Worm (Caenorhabditis elegans) whole organism, L1 larva: ENCODE results near the gene C01G10.5.
A peak's percentile ranks its signal among the peaks of the same experiment; 100 is the strongest.

Experiments used
- C34B4.2 ChIP-seq: sonication (generic microtip); optimal IDR thresholded peaks from 2 replicates; lab custom pipeline; 2017; ENCODE audit warnings: mild to moderate bottlenecking, missing genetic modification characterization, missing compliant biosample characterization
- F16B12.6 ChIP-seq: fragments of 150-350 bp; optimal IDR thresholded peaks from 2 replicates; lab custom pipeline; 2014; ENCODE audit warnings: missing biosample characterization, missing genetic modification characterization
- Y116A8C.19 ChIP-seq: sonication (generic microtip); optimal IDR thresholded peaks from 2 replicates; lab custom pipeline; 2016; ENCODE audit warnings: missing compliant biosample characterization, missing genetic modification characterization, borderline replicate concordance
- aly-2 ChIP-seq: fragments of 150-350 bp; optimal IDR thresholded peaks from 2 replicates; lab custom pipeline; 2014; ENCODE audit warnings: missing biosample characterization, missing genetic modification characterization
- ama-1 ChIP-seq: fragments of 150-350 bp; optimal IDR thresholded peaks from 2 replicates; lab custom pipeline; 2014
- ceh-63 ChIP-seq: fragments of 200-800 bp; sonication (Bioruptor generic); optimal IDR thresholded peaks from 2 replicates; lab custom pipeline; 2018; ENCODE audit warnings: mild to moderate bottlenecking, missing genetic modification characterization, missing compliant biosample characterization
- ceh-82 ChIP-seq, 3 experiments: fragments of 150-350 bp in 1 of 3; sonication (generic microtip) in 2 of 3; optimal IDR thresholded peaks; 2 replicates each; lab custom pipeline; 2014 to 2017; ENCODE audit warnings: missing biosample characterization in 3 of 3, missing genetic modification characterization in 3 of 3
- ceh-88 ChIP-seq: fragments of 200-800 bp; sonication (Bioruptor generic); IDR thresholded peaks from 2 replicates; pipeline ENCODE4 v1.3.6; 2022; ENCODE audit warnings: missing genetic modification characterization, missing compliant biosample characterization
- ceh-90 ChIP-seq: sonication (generic microtip); optimal IDR thresholded peaks from 2 replicates; lab custom pipeline; 2016; ENCODE audit warnings: missing genetic modification characterization, missing compliant biosample characterization
- dsc-1 ChIP-seq: sonication (generic microtip); optimal IDR thresholded peaks from 2 replicates; lab custom pipeline; 2016; ENCODE audit warnings: mild to moderate bottlenecking, missing genetic modification characterization, missing compliant biosample characterization
- egl-27 ChIP-seq, 2 experiments: fragments of 150-350 bp in 1 of 2; sonication (generic microtip); optimal IDR thresholded peaks; 3 replicates each; lab custom pipeline; 2017 to 2018; ENCODE audit warnings: missing biosample characterization in 2 of 2, missing genetic modification characterization in 2 of 2, missing genetic modification reagents in 2 of 2
- elt-2 ChIP-seq: sonication (generic microtip); optimal IDR thresholded peaks from 2 replicates; lab custom pipeline; 2016; ENCODE audit warnings: missing genetic modification characterization, mild to moderate bottlenecking, inconsistent platforms, missing compliant biosample characterization, missing genetic modification reagents
- elt-3 ChIP-seq, 6 experiments: fragments of 150-350 bp in 1 of 6; sonication (generic microtip); optimal IDR thresholded peaks; 2 replicates each; lab custom pipeline; 2017 to 2018; ENCODE audit warnings: missing biosample characterization in 6 of 6, missing genetic modification characterization in 6 of 6, inconsistent platforms in 1 of 6
- fkh-8 ChIP-seq: sonication (generic microtip); optimal IDR thresholded peaks from 2 replicates; lab custom pipeline; 2016; ENCODE audit warnings: mild to moderate bottlenecking, missing genetic modification characterization, missing compliant biosample characterization
- grh-1 ChIP-seq: fragments of 200-800 bp; sonication (Bioruptor generic); IDR thresholded peaks from 2 replicates; pipeline ENCODE4 v1.3.6; 2022; ENCODE audit warnings: missing genetic modification reagents, missing genetic modification characterization, missing compliant biosample characterization
- hpl-2 ChIP-seq: fragments of 150-350 bp; optimal IDR thresholded peaks from 2 replicates; lab custom pipeline; 2014; ENCODE audit warnings: missing biosample characterization, missing genetic modification reagents, missing genetic modification characterization
- irx-1 ChIP-seq: sonication (generic microtip); optimal IDR thresholded peaks from 2 replicates; lab custom pipeline; 2016; ENCODE audit warnings: missing genetic modification characterization, missing compliant biosample characterization
- lin-13 ChIP-seq: fragments of 150-350 bp; optimal IDR thresholded peaks from 2 replicates; lab custom pipeline; 2014; ENCODE audit warnings: missing biosample characterization, missing genetic modification reagents, missing genetic modification characterization
- lin-39 ChIP-seq: fragments of 150-350 bp; optimal IDR thresholded peaks from 2 replicates; lab custom pipeline; 2014; ENCODE audit warnings: missing biosample characterization, missing genetic modification reagents, missing genetic modification characterization
- mdl-1 ChIP-seq, 2 experiments: fragments of 150-350 bp; optimal IDR thresholded peaks; 2 replicates each; lab custom pipeline; 2014 to 2017; ENCODE audit warnings: missing biosample characterization in 2 of 2, missing genetic modification characterization in 2 of 2, inconsistent platforms in 1 of 2
- mef-2 ChIP-seq: fragments of 150-350 bp; optimal IDR thresholded peaks from 2 replicates; lab custom pipeline; 2014; ENCODE audit warnings: missing biosample characterization, missing genetic modification characterization
- nhr-11 ChIP-seq: fragments of 150-350 bp; optimal IDR thresholded peaks from 2 replicates; lab custom pipeline; 2014; ENCODE audit warnings: missing biosample characterization, missing genetic modification characterization
- nhr-19 ChIP-seq: fragments of 200-800 bp; sonication (Bioruptor generic); conservative IDR thresholded peaks from 2 replicates; pipeline ENCODE4 v1.3.6; 2022; ENCODE audit warnings: missing genetic modification characterization, missing compliant biosample characterization
- nhr-237 ChIP-seq: fragments of 150-350 bp; optimal IDR thresholded peaks from 2 replicates; lab custom pipeline; 2014; ENCODE audit warnings: missing biosample characterization, missing genetic modification characterization
- nhr-77 ChIP-seq: fragments of 150-350 bp; optimal IDR thresholded peaks from 2 replicates; lab custom pipeline; 2014; ENCODE audit warnings: missing biosample characterization, missing genetic modification characterization
- pax-3 ChIP-seq: fragments of 200-800 bp; sonication (Bioruptor generic); optimal IDR thresholded peaks from 2 replicates; lab custom pipeline; 2018; ENCODE audit warnings: mild to moderate bottlenecking, missing genetic modification characterization, moderate library complexity, missing compliant biosample characterization
- pqm-1 ChIP-seq: sonication (generic microtip); optimal IDR thresholded peaks from 3 replicates; lab custom pipeline; 2017; ENCODE audit warnings: missing biosample characterization, missing genetic modification characterization
- rnt-1 ChIP-seq: sonication (generic microtip); optimal IDR thresholded peaks from 2 replicates; lab custom pipeline; 2016; ENCODE audit warnings: mild to moderate bottlenecking, missing genetic modification characterization, moderate library complexity, missing compliant biosample characterization
- skn-1 ChIP-seq: fragments of 150-350 bp; optimal IDR thresholded peaks from 2 replicates; lab custom pipeline; 2014; ENCODE audit warnings: missing biosample characterization, missing genetic modification characterization
- snpc-4 ChIP-seq: fragments of 150-350 bp; optimal IDR thresholded peaks from 2 replicates; lab custom pipeline; 2014; ENCODE audit warnings: missing biosample characterization, missing genetic modification characterization
- sox-4 ChIP-seq: sonication (generic microtip); optimal IDR thresholded peaks from 2 replicates; lab custom pipeline; 2016; ENCODE audit warnings: missing genetic modification characterization, missing compliant biosample characterization
- sptf-1 ChIP-seq: fragments of 150-350 bp; optimal IDR thresholded peaks from 2 replicates; lab custom pipeline; 2014; ENCODE audit warnings: missing biosample characterization, missing genetic modification characterization
- sup-37 ChIP-seq: fragments of 200-800 bp; sonication (Bioruptor generic); optimal IDR thresholded peaks from 2 replicates; lab custom pipeline; 2018; ENCODE audit warnings: mild to moderate bottlenecking, missing genetic modification characterization, missing compliant biosample characterization
- tbx-2 ChIP-seq: sonication (generic microtip); optimal IDR thresholded peaks from 2 replicates; lab custom pipeline; 2016; ENCODE audit warnings: missing genetic modification characterization, missing compliant biosample characterization
- unc-62 ChIP-seq: fragments of 150-350 bp; optimal IDR thresholded peaks from 2 replicates; lab custom pipeline; 2014; ENCODE audit warnings: missing biosample characterization, missing genetic modification reagents, missing genetic modification characterization
- zip-4 ChIP-seq: fragments of 200-800 bp; sonication (Bioruptor generic); optimal IDR thresholded peaks from 2 replicates; lab custom pipeline; 2018; ENCODE audit warnings: mild to moderate bottlenecking, missing genetic modification characterization, moderate library complexity, missing compliant biosample characterization
- ztf-11 ChIP-seq, 2 experiments: sonication (generic microtip); optimal IDR thresholded peaks; 2 replicates each; lab custom pipeline; 2016 to 2017; ENCODE audit warnings: missing genetic modification characterization in 2 of 2, missing biosample characterization in 1 of 2, missing compliant biosample characterization in 1 of 2
- ztf-4 ChIP-seq: fragments of 150-350 bp; optimal IDR thresholded peaks from 2 replicates; lab custom pipeline; 2014; ENCODE audit warnings: missing biosample characterization, missing genetic modification characterization

C01G10.5 gene

ce11 chrV:15094749-15095148, 5.4 kb upstream of the C01G10.5 start, which contains the start of gene srx-78:
TSS of gene srx-78 (plus strand) at chrV:15095049.
- TF ChIP-seq dsc-1 (tag; lab: Kevin White, UChicago) (no peak), irx-1 (no peak), C34B4.2 (tag; lab: Kevin White, UChicago) (no peak), ceh-63 (GFP tag; lab: Kevin White, UChicago) (no peak)

DNA sequence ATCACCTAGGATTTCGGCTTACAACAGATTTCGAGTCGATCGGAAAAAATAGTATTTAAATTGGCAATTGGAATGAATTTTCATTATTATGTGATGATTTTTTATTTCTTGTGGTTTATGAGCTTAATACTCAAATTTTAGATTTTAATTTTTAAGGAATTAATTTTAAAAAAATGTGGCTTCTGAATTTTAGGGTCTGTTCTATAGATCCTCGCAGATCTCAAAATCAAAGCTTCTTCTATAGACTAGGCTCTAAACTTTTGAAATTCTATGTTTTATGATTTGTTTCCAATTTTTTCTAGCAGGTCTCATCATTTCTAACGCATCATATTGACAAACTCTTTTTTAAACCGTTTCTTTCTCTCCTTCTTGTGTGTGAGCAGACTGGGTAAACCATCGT, 3.3 kb upstream of the C01G10.5 start, which contains the start of gene txt-12:
Gene txt-12, plus strand, starts transcription at position 301 of the 400 bp plus-strand sequence.
- TF ChIP-seq fkh-8 (tag; lab: Kevin White, UChicago) (no peak), skn-1 (tag; lab: Kevin White, UChicago) (no peak), ztf-4 (no peak), elt-2 (tag; lab: Kevin White, UChicago) (no peak), nhr-77 (peak; percentile 14)

- no peak for TF ChIP-seq nhr-77
- no peak for TF ChIP-seq ztf-11 (tag; optimal IDR thresholded peaks at IDR 0.05; lab: Kevin White, UChicago)
- TF ChIP-seq ceh-88 (GFP tag; lab: Robert Waterston, UW): no peak
- TF ChIP-seq nhr-19 (GFP tag; lab: Robert Waterston, UW): no peak
- TF ChIP-seq ama-1: no peak
- TF ChIP-seq rnt-1 (tag; lab: Kevin White, UChicago): no peak
- no peak for TF ChIP-seq mdl-1 (tag; optimal IDR thresholded peaks at IDR 0.05; lab: Kevin White, UChicago)
- TF ChIP-seq tbx-2 (tag; lab: Kevin White, UChicago): no peak
- TF ChIP-seq egl-27 (tag; optimal IDR thresholded peaks at IDR 0.05; lab: Kevin White, UChicago): no peak
- TF ChIP-seq ceh-82 (tag; optimal IDR thresholded peaks at IDR 0.05; lab: Kevin White, UChicago): no peak
- no peak for TF ChIP-seq sptf-1 (tag; lab: Kevin White, UChicago)
- no peak for TF ChIP-seq nhr-11 (tag; lab: Kevin White, UChicago)
- no peak for TF ChIP-seq lin-39
- TF ChIP-seq Y116A8C.19 (tag; lab: Kevin White, UChicago): no peak
- no peak for TF ChIP-seq F16B12.6
- TF ChIP-seq hpl-2 (GFP tag; lab: Kevin White, UChicago): no peak
Observed at ce11 chrV:15090457-15090856, 1.1 kb upstream of the C01G10.5 start, which contains the start of gene C01G10.17. TSS of gene C01G10.17 (plus strand) at chrV:15090757.

- TF ChIP-seq elt-3 (tag; optimal IDR thresholded peaks at IDR 0.05; lab: Kevin White, UChicago): no peak
- TF ChIP-seq aly-2 (tag; lab: Kevin White, UChicago): no peak
- TF ChIP-seq unc-62 (GFP tag; lab: Kevin White, UChicago): no peak
- no peak for TF ChIP-seq rnt-1 (tag; lab: Kevin White, UChicago)
- TF ChIP-seq mdl-1 (tag; optimal IDR thresholded peaks at IDR 0.05; lab: Kevin White, UChicago): no peak
- TF ChIP-seq nhr-11 (tag; lab: Kevin White, UChicago): no peak
- TF ChIP-seq pqm-1 (tag; lab: Kevin White, UChicago): no peak
- no peak for TF ChIP-seq sup-37
- no peak for TF ChIP-seq lin-13 (GFP tag; lab: Kevin White, UChicago)
- TF ChIP-seq grh-1 (GFP tag; lab: Robert Waterston, UW): no peak
- TF ChIP-seq tbx-2 (tag; lab: Kevin White, UChicago): no peak
- no peak for TF ChIP-seq skn-1 (tag; lab: Kevin White, UChicago)
- TF ChIP-seq pax-3 (tag; lab: Kevin White, UChicago): no peak
- TF ChIP-seq mef-2 (tag; lab: Kevin White, UChicago): no peak
- no peak for TF ChIP-seq sox-4 (tag; lab: Kevin White, UChicago)
- TF ChIP-seq nhr-237 (tag; lab: Kevin White, UChicago): no peak
- no peak for TF ChIP-seq zip-4 (GFP tag; lab: Kevin White, UChicago)
- no peak for TF ChIP-seq snpc-4
- TF ChIP-seq ztf-11 (tag; optimal IDR thresholded peaks at IDR 0.05; lab: Kevin White, UChicago): no peak
- TF ChIP-seq ceh-90 (tag; lab: Kevin White, UChicago): no peak
Observed at ce11 chrV:15088613-15089012, 725 bp downstream of the C01G10.5 start, which contains the start of gene C01G10.18. TSS of gene C01G10.18 (minus strand) at chrV:15088713.
